Fruit fly (Drosophila melanogaster): ENCODE data around the gene ND-20L.

Gene ND-20L

dm6 chr3R:29489209-29489608, 26.3 kb upstream of the ND-20L start, which contains the start of the genes CG2321 and CG2006 (continued):
- no peak for TF ChIP-seq jing (GFP tag; optimal IDR thresholded peaks at IDR 0.05)
- TF ChIP-seq CG3065 (GFP tag; optimal IDR thresholded peaks at IDR 0.05) = peak; percentile 19
- peak; percentile 55 for TF ChIP-seq sob (GFP tag; IDR thresholded peaks at IDR 0.05)
- TF ChIP-seq CG1602 (GFP tag; optimal IDR thresholded peaks at IDR 0.05) = peak; percentile 20
- no peak for TF ChIP-seq CG6765 (GFP tag; optimal IDR thresholded peaks at IDR 0.05)
- peak; percentile 68 for TF ChIP-seq tin (GFP tag; optimal IDR thresholded peaks at IDR 0.05)
- TF ChIP-seq CG10543 (GFP tag; optimal IDR thresholded peaks at IDR 0.05) = peak; percentile 17
- TF ChIP-seq CG7357 (GFP tag; IDR thresholded peaks at IDR 0.05) = no peak
- 0 out of 2 replicates have a peak, but pooled peaks have one; percentile 23 for TF ChIP-seq Drgx (GFP tag; IDR thresholded peaks at IDR 0.05)
- TF ChIP-seq CG11560 (tag; IDR thresholded peaks at IDR 0.05) = no peak
- TF ChIP-seq CG17359 (tag; optimal IDR thresholded peaks at IDR 0.05) = peak; percentile 1
- peak; percentile 47; the same call in 1 of the 3 replicates for TF ChIP-seq vnd (GFP tag; IDR thresholded peaks at IDR 0.05; ENCODE audit: partially characterized antibody)
- no peak for TF ChIP-seq Usf (GFP tag; optimal IDR thresholded peaks at IDR 0.05)
- TF ChIP-seq ERR (GFP tag; optimal IDR thresholded peaks at IDR 0.05) = no peak
- 0 out of 3 replicates have a peak, but pooled peaks have one; percentile 23 for TF ChIP-seq CG11093 (GFP tag; IDR thresholded peaks at IDR 0.05)
- peak; percentile 11 for TF ChIP-seq fu2 (GFP tag; optimal IDR thresholded peaks at IDR 0.05)
- no peak for TF ChIP-seq CG16863 (GFP tag; optimal IDR thresholded peaks at IDR 0.05)
- peak; percentile 63; the same call in 1 of the 3 replicates for TF ChIP-seq Dbx (GFP tag; IDR thresholded peaks at IDR 0.05)
- TF ChIP-seq CG7556 (GFP tag; optimal IDR thresholded peaks at IDR 0.05) = peak; percentile 20
- TF ChIP-seq Xrp1 (GFP tag; IDR thresholded peaks at IDR 0.05) = peak; percentile 79
- TF ChIP-seq zfh1 (GFP tag; IDR thresholded peaks at IDR 0.05) = peak; percentile 85
- no peak for TF ChIP-seq unpg (GFP tag; optimal IDR thresholded peaks at IDR 0.05)
- TF ChIP-seq vfl (GFP tag; optimal IDR thresholded peaks at IDR 0.05) = peak; percentile 39
- TF ChIP-seq CG7963 (GFP tag; IDR thresholded peaks at IDR 0.05; ENCODE audit: partially characterized antibody) = no peak; the same call in 2 of the 3 replicates
- 0 out of 3 replicates have a peak, but pooled peaks have one; percentile 23 for TF ChIP-seq CG11695 (GFP tag; IDR thresholded peaks at IDR 0.05)
- no peak for TF ChIP-seq Mes4 (GFP tag; optimal IDR thresholded peaks at IDR 0.05)
- TF ChIP-seq zfh2 (GFP tag; optimal IDR thresholded peaks at IDR 0.05) = peak; percentile 60
- no peak for TF ChIP-seq ash1 (GFP tag; optimal IDR thresholded peaks at IDR 0.05)
- TF ChIP-seq slou (GFP tag; optimal IDR thresholded peaks at IDR 0.05) = peak; percentile 60
- TF ChIP-seq eyg (GFP tag; optimal IDR thresholded peaks at IDR 0.05) = peak; percentile 32
- TF ChIP-seq Awh (GFP tag; IDR thresholded peaks at IDR 0.05) = no peak
- no peak for TF ChIP-seq emc (GFP tag; optimal IDR thresholded peaks at IDR 0.05)
- no peak for TF ChIP-seq CG15073 (GFP tag; optimal IDR thresholded peaks at IDR 0.05)
- no peak for TF ChIP-seq chm (GFP tag; IDR thresholded peaks at IDR 0.05)
- TF ChIP-seq C15 (GFP tag; IDR thresholded peaks at IDR 0.05) = no peak
- TF ChIP-seq CG13894 (tag; optimal IDR thresholded peaks at IDR 0.05) = no peak
- no peak for TF ChIP-seq sc (optimal IDR thresholded peaks at IDR 0.05)
- TF ChIP-seq sc (GFP tag; optimal IDR thresholded peaks at IDR 0.05) = no peak
- 0 out of 2 replicates have a peak, but pooled peaks have one; percentile 29 for TF ChIP-seq sens-2 (GFP tag; IDR thresholded peaks at IDR 0.05)
- TF ChIP-seq wor (GFP tag; IDR thresholded peaks at IDR 0.05) = no peak
- no peak for TF ChIP-seq yki (optimal IDR thresholded peaks at IDR 0.05)
- peak; percentile 66 for TF ChIP-seq Hmr (GFP tag; optimal IDR thresholded peaks at IDR 0.05)
- no peak for TF ChIP-seq CG6254 (GFP tag; optimal IDR thresholded peaks at IDR 0.05)
- peak; percentile 52; the same call in 1 of the 2 replicates for TF ChIP-seq sna (GFP tag; IDR thresholded peaks at IDR 0.05; ENCODE audit: partially characterized antibody)
- TF ChIP-seq B-H1 (GFP tag; IDR thresholded peaks at IDR 0.05) = peak; percentile 20; the same call in 1 of the 3 replicates
- TF ChIP-seq CG10147 (GFP tag; optimal IDR thresholded peaks at IDR 0.05) = peak; percentile 37
- TF ChIP-seq trh (GFP tag; optimal IDR thresholded peaks at IDR 0.05) = peak; percentile 32
- no peak for TF ChIP-seq D (optimal IDR thresholded peaks at IDR 0.05)
- TF ChIP-seq D (GFP tag; optimal IDR thresholded peaks at IDR 0.05) = no peak
- TF ChIP-seq sr (GFP tag; IDR thresholded peaks at IDR 0.05) = no peak
- TF ChIP-seq gcm (GFP tag; optimal IDR thresholded peaks at IDR 0.05) = no peak
- TF ChIP-seq CG4730 (GFP tag; IDR thresholded peaks at IDR 0.05) = 0 out of 2 replicates have a peak, but pooled peaks have one; percentile 5
